Fruit fly (Drosophila melanogaster) whole organism, embryonic: ENCODE measurements around the gene Vps37B.
A peak's percentile ranks its signal among the peaks of the same experiment; 100 is the strongest.

ENCODE experiments used
- Antp ChIP-seq: fragments of 200-800 bp; sonication (Bioruptor generic); optimal IDR thresholded peaks from 3 replicates; lab custom pipeline; 2016; ENCODE audit warnings: missing biosample characterization, missing genetic modification characterization
- Bdp1 ChIP-seq: fragments of 200-800 bp; sonication (Bioruptor generic); optimal IDR thresholded peaks from 3 replicates; lab custom pipeline; 2016; ENCODE audit warnings: missing biosample characterization, missing genetic modification characterization
- CG1024 ChIP-seq: fragments of 200-800 bp; sonication (Bioruptor generic); IDR thresholded peaks from 2 replicates; pipeline ENCODE4 v1.3.6; 2022; ENCODE audit warnings: missing biosample characterization, missing genetic modification characterization
- CG10321 ChIP-seq: fragments of 200-800 bp; sonication (Bioruptor generic); IDR thresholded peaks from 2 replicates; pipeline ENCODE4 v1.3.6; 2022; ENCODE audit warnings: missing biosample characterization, missing genetic modification characterization
- CG10366 ChIP-seq: fragments of 200-800 bp; sonication (Bioruptor generic); IDR thresholded peaks from 2 replicates; pipeline ENCODE4 v1.3.6; 2022; ENCODE audit warnings: missing biosample characterization, missing genetic modification characterization
- CG11398 ChIP-seq: fragments of 200-800 bp; sonication (Bioruptor generic); optimal IDR thresholded peaks from 2 replicates; lab custom pipeline; 2016; ENCODE audit warnings: missing biosample characterization, missing genetic modification characterization
- CG13624 ChIP-seq: fragments of 200-800 bp; sonication (Bioruptor generic); optimal IDR thresholded peaks from 2 replicates; lab custom pipeline; 2016; ENCODE audit warnings: missing biosample characterization, missing genetic modification characterization
- CG13894 ChIP-seq: fragments of 200-800 bp; sonication (Bioruptor generic); optimal IDR thresholded peaks from 3 replicates; lab custom pipeline; 2018; ENCODE audit warnings: missing biosample characterization, mild to moderate bottlenecking, missing genetic modification characterization, moderate library complexity
- CG14860 ChIP-seq: fragments of 200-800 bp; sonication (Bioruptor generic); IDR thresholded peaks from 3 replicates; pipeline ENCODE4 v1.3.6; 2022; ENCODE audit warnings: missing biosample characterization, missing genetic modification characterization; ENCODE audit not compliant: partially characterized antibody
- CG15269 ChIP-seq: fragments of 200-800 bp; sonication (Bioruptor generic); optimal IDR thresholded peaks from 2 replicates; lab custom pipeline; 2018; ENCODE audit warnings: missing biosample characterization, mild to moderate bottlenecking, missing genetic modification characterization, moderate library complexity
- CG15479 ChIP-seq: fragments of 200-800 bp; sonication (Bioruptor generic); optimal IDR thresholded peaks from 3 replicates; lab custom pipeline; 2019; ENCODE audit warnings: missing biosample characterization, mild to moderate bottlenecking, missing genetic modification characterization, moderate library complexity
- CG17829 ChIP-seq: fragments of 200-800 bp; optimal IDR thresholded peaks from 2 replicates; lab custom pipeline; 2019; ENCODE audit warnings: missing biosample characterization, mild to moderate bottlenecking, missing genetic modification characterization, moderate library complexity
- CG18262 ChIP-seq: fragments of 200-800 bp; optimal IDR thresholded peaks from 3 replicates; lab custom pipeline; 2019; ENCODE audit warnings: missing biosample characterization, mild to moderate bottlenecking, missing genetic modification characterization, moderate library complexity
- CG4617 ChIP-seq: fragments of 200-800 bp; sonication (Bioruptor generic); optimal IDR thresholded peaks from 3 replicates; lab custom pipeline; 2016; ENCODE audit warnings: missing biosample characterization, missing genetic modification characterization, borderline replicate concordance
- CG6854 ChIP-seq: fragments of 200-800 bp; sonication (Bioruptor generic); optimal IDR thresholded peaks from 3 replicates; lab custom pipeline; 2017; ENCODE audit warnings: missing biosample characterization, mild to moderate bottlenecking, missing genetic modification characterization
- CG7556 ChIP-seq: fragments of 200-800 bp; sonication (Bioruptor generic); optimal IDR thresholded peaks from 2 replicates; lab custom pipeline; 2017; ENCODE audit warnings: missing biosample characterization, mild to moderate bottlenecking, missing genetic modification characterization
- CG7963 ChIP-seq: fragments of 200-800 bp; sonication (Bioruptor generic); IDR thresholded peaks from 3 replicates; pipeline ENCODE4 v1.3.6; 2022; ENCODE audit warnings: missing biosample characterization, missing genetic modification characterization; ENCODE audit not compliant: partially characterized antibody
- CG8281 ChIP-seq: fragments of 200-800 bp; sonication (Bioruptor generic); optimal IDR thresholded peaks from 2 replicates; lab custom pipeline; 2018; ENCODE audit warnings: missing biosample characterization, mild to moderate bottlenecking, missing genetic modification characterization, moderate library complexity
- CG9932 ChIP-seq: fragments of 200-800 bp; sonication (Bioruptor generic); IDR thresholded peaks from 2 replicates; pipeline ENCODE4 v1.3.6; 2022; ENCODE audit warnings: missing biosample characterization, missing genetic modification characterization
- Chrac-16 ChIP-seq: fragments of 200-800 bp; sonication (Bioruptor generic); optimal IDR thresholded peaks from 3 replicates; lab custom pipeline; 2016; ENCODE audit warnings: missing biosample characterization, missing genetic modification characterization
- D19B ChIP-seq: fragments of 200-800 bp; sonication (Bioruptor generic); optimal IDR thresholded peaks from 2 replicates; lab custom pipeline; 2017; ENCODE audit warnings: missing biosample characterization, mild to moderate bottlenecking, missing genetic modification characterization
- Hr51 ChIP-seq, 2 experiments: fragments of 200-800 bp; sonication (Bioruptor generic); optimal IDR thresholded peaks; 2 replicates in 1 of 2; 3 replicates in 1 of 2; lab custom pipeline; 2016 to 2018; ENCODE audit warnings: missing biosample characterization in 2 of 2, missing genetic modification characterization in 2 of 2, mild to moderate bottlenecking in 1 of 2, moderate library complexity in 1 of 2
- MBD-R2 ChIP-seq: fragments of 200-800 bp; sonication (Bioruptor generic); IDR thresholded peaks from 2 replicates; pipeline ENCODE4 v1.3.6; 2022; ENCODE audit warnings: missing biosample characterization, missing genetic modification characterization
- MTF-1 ChIP-seq: fragments of 200-800 bp; sonication (Bioruptor generic); optimal IDR thresholded peaks from 2 replicates; lab custom pipeline; 2018; ENCODE audit warnings: missing biosample characterization, mild to moderate bottlenecking, missing genetic modification characterization, borderline replicate concordance
- Meics ChIP-seq: fragments of 200-800 bp; sonication (Bioruptor generic); optimal IDR thresholded peaks from 2 replicates; lab custom pipeline; 2017; ENCODE audit warnings: missing biosample characterization, mild to moderate bottlenecking, missing genetic modification characterization
- Mrtf ChIP-seq: fragments of 200-800 bp; sonication (Bioruptor generic); IDR thresholded peaks from 3 replicates; pipeline ENCODE4 v1.3.6; 2022; ENCODE audit warnings: missing biosample characterization, missing genetic modification characterization
- Poxn ChIP-seq: fragments of 200-800 bp; sonication (Bioruptor generic); IDR thresholded peaks from 2 replicates; pipeline ENCODE4 v1.3.6; 2022; ENCODE audit warnings: missing biosample characterization, missing genetic modification characterization
- Sox102F ChIP-seq: fragments of 200-800 bp; sonication (Bioruptor generic); optimal IDR thresholded peaks from 2 replicates; lab custom pipeline; 2018; ENCODE audit warnings: missing biosample characterization, mild to moderate bottlenecking, missing genetic modification characterization, moderate library complexity
- Sry-β ChIP-seq: fragments of 200-800 bp; sonication (Bioruptor generic); optimal IDR thresholded peaks from 2 replicates; lab custom pipeline; 2018; ENCODE audit warnings: missing biosample characterization, mild to moderate bottlenecking, missing genetic modification characterization, moderate library complexity
- cas ChIP-seq: fragments of 200-800 bp; sonication (Bioruptor generic); IDR thresholded peaks from 2 replicates; pipeline ENCODE4 v1.3.6; 2022; ENCODE audit warnings: missing biosample characterization, missing genetic modification characterization
- cato ChIP-seq: fragments of 200-800 bp; sonication (Bioruptor generic); optimal IDR thresholded peaks from 2 replicates; lab custom pipeline; 2016; ENCODE audit warnings: missing biosample characterization, missing genetic modification characterization, borderline replicate concordance
- dan ChIP-seq: fragments of 200-800 bp; sonication (Bioruptor generic); IDR thresholded peaks from 2 replicates; pipeline ENCODE4 v1.3.6; 2022; ENCODE audit warnings: missing biosample characterization, missing genetic modification characterization
- emc ChIP-seq: fragments of 200-800 bp; sonication (Bioruptor generic); optimal IDR thresholded peaks from 2 replicates; lab custom pipeline; 2016; ENCODE audit warnings: missing biosample characterization, missing genetic modification characterization
- fd64A ChIP-seq: fragments of 200-800 bp; sonication (Bioruptor generic); optimal IDR thresholded peaks from 3 replicates; lab custom pipeline; 2018; ENCODE audit warnings: missing biosample characterization, mild to moderate bottlenecking, missing genetic modification characterization
- fu2 ChIP-seq: fragments of 200-800 bp; sonication (Bioruptor generic); optimal IDR thresholded peaks from 2 replicates; lab custom pipeline; 2016; ENCODE audit warnings: missing biosample characterization, missing genetic modification characterization
- gro ChIP-seq: fragments of 200-800 bp; sonication (Bioruptor generic); optimal IDR thresholded peaks from 2 replicates; lab custom pipeline; 2016; ENCODE audit warnings: missing biosample characterization, missing genetic modification characterization
- gsb ChIP-seq: fragments of 200-800 bp; sonication (Bioruptor generic); IDR thresholded peaks from 2 replicates; pipeline ENCODE4 v1.3.6; 2022; ENCODE audit warnings: missing biosample characterization, missing genetic modification characterization
- gsb-n ChIP-seq: fragments of 200-800 bp; sonication (Bioruptor generic); optimal IDR thresholded peaks from 3 replicates; lab custom pipeline; 2018; ENCODE audit warnings: missing biosample characterization, mild to moderate bottlenecking, missing genetic modification characterization
- hb ChIP-seq: fragments of 200-800 bp; sonication (Bioruptor generic); IDR thresholded peaks from 3 replicates; pipeline ENCODE4 v1.3.6; 2022; ENCODE audit warnings: missing biosample characterization, missing genetic modification characterization; ENCODE audit not compliant: partially characterized antibody
- kay ChIP-seq: fragments of 200-800 bp; sonication (Bioruptor generic); optimal IDR thresholded peaks from 2 replicates; lab custom pipeline; 2016; ENCODE audit warnings: missing biosample characterization, missing genetic modification characterization
- ken ChIP-seq: fragments of 200-800 bp; sonication (Bioruptor generic); IDR thresholded peaks from 3 replicates; pipeline ENCODE4 v1.3.6; 2022; ENCODE audit warnings: missing biosample characterization, missing genetic modification characterization
- prd ChIP-seq, 3 experiments: fragments of >200 bp in 2 of 3; fragments of 200-800 bp in 1 of 3; sonication (Bioruptor generic) in 1 of 3; optimal IDR thresholded peaks in 2 of 3; IDR thresholded peaks in 1 of 3; 2 replicates in 2 of 3; 3 replicates in 1 of 3; pipeline versions ENCODE4 v1.3.6 to Lab custom; 2017 to 2022; ENCODE audit warnings: missing biosample characterization in 1 of 3, missing genetic modification characterization in 1 of 3
- row ChIP-seq: fragments of 200-800 bp; sonication (Bioruptor generic); IDR thresholded peaks from 3 replicates; pipeline ENCODE4 v1.3.6; 2022; ENCODE audit warnings: missing biosample characterization, missing genetic modification characterization
- sqz ChIP-seq: fragments of 200-800 bp; sonication (Bioruptor generic); optimal IDR thresholded peaks from 3 replicates; lab custom pipeline; 2018; ENCODE audit warnings: missing biosample characterization, mild to moderate bottlenecking, missing genetic modification characterization
- stwl ChIP-seq: fragments of 200-800 bp; sonication (Bioruptor generic); optimal IDR thresholded peaks from 3 replicates; lab custom pipeline; 2018; ENCODE audit warnings: missing biosample characterization, mild to moderate bottlenecking, missing genetic modification characterization, moderate library complexity
- tin ChIP-seq: fragments of 200-800 bp; sonication (Bioruptor generic); optimal IDR thresholded peaks from 3 replicates; lab custom pipeline; 2016; ENCODE audit warnings: missing biosample characterization, missing genetic modification characterization
- tna ChIP-seq: fragments of 200-800 bp; sonication (Bioruptor generic); IDR thresholded peaks from 2 replicates; pipeline ENCODE4 v1.3.6; 2022; ENCODE audit warnings: missing biosample characterization, missing genetic modification characterization; ENCODE audit not compliant: partially characterized antibody
- tup ChIP-seq: fragments of 200-800 bp; sonication (Bioruptor generic); optimal IDR thresholded peaks from 2 replicates; lab custom pipeline; 2016; ENCODE audit warnings: missing biosample characterization, mild to moderate bottlenecking, missing genetic modification characterization, moderate library complexity
- vvl ChIP-seq: fragments of 200-800 bp; sonication (Bioruptor generic); IDR thresholded peaks from 2 replicates; pipeline ENCODE4 v1.3.6; 2022; ENCODE audit warnings: missing biosample characterization, missing genetic modification characterization
- yki ChIP-seq: fragments of >200 bp; optimal IDR thresholded peaks from 3 replicates; lab custom pipeline; 2018

Vps37B gene

dm6 chr3R:5217278-5217714, 8.7 kb upstream of the Vps37B start, which contains the start of gene cno (continued):
- TF ChIP-seq Sox102F (GFP tag; lab: Kevin White, UChicago) (no peak), Hr51 (GFP tag; optimal IDR thresholded peaks at IDR 0.05; lab: Kevin White, UChicago) (no peak), Meics (no peak), CG8281 (tag; lab: Kevin White, UChicago) (no peak), emc (no peak), D19B (GFP tag; lab: Kevin White, UChicago) (no peak), Chrac-16 (no peak), CG17829 (tag; lab: Kevin White, UChicago) (peak; percentile 61), fu2 (GFP tag; lab: Kevin White, UChicago) (no peak), vvl (GFP tag; lab: Robert Waterston, UW) (peak; percentile 35; the same call in 1 of the 2 replicates), CG9932 (GFP tag; lab: Robert Waterston, UW) (peak; percentile 32; the same call in 1 of the 2 replicates), yki (lab: Kevin White, UChicago) (no peak), cato (GFP tag; lab: Kevin White, UChicago) (no peak), CG15269 (peak; percentile 21), tup (GFP tag; lab: Kevin White, UChicago) (no peak), CG11398 (GFP tag; lab: Kevin White, UChicago) (peak; percentile 9), CG13624 (peak; percentile 44), hb (GFP tag; lab: Robert Waterston, UW) (no peak), CG1024 (no peak), CG18262 (tag; lab: Kevin White, UChicago) (no peak), Poxn (no peak), CG10366 (GFP tag; lab: Robert Waterston, UW) (no peak), sqz (GFP tag; lab: Kevin White, UChicago) (no peak), cas (GFP tag; lab: Robert Waterston, UW) (no peak), MBD-R2 (peak; percentile 36; the same call in 1 of the 2 replicates), CG10321 (no peak), tin (GFP tag; lab: Kevin White, UChicago) (no peak), CG15479 (GFP tag; lab: Kevin White, UChicago) (peak; percentile 79), stwl (tag; lab: Kevin White, UChicago) (peak; percentile 42), Antp (GFP tag; lab: Kevin White, UChicago) (no peak), prd (optimal IDR thresholded peaks at IDR 0.05; lab: Kevin White, UChicago) (no peak), prd (GFP tag; IDR thresholded peaks at IDR 0.05; lab: Robert Waterston, UW) (0 out of 3 replicates have a peak, but pooled peaks have one; percentile 21), CG14860 (GFP tag; lab: Robert Waterston, UW) (peak; percentile 21; the same call in 1 of the 3 replicates), ken (GFP tag; lab: Robert Waterston, UW) (no peak), CG7963 (GFP tag; lab: Robert Waterston, UW) (no peak), dan (GFP tag; lab: Robert Waterston, UW) (no peak), Mrtf (GFP tag; lab: Robert Waterston, UW) (no peak), gsb (GFP tag; lab: Robert Waterston, UW) (no peak), CG7556 (GFP tag; lab: Kevin White, UChicago) (no peak), kay (GFP tag; lab: Kevin White, UChicago) (no peak), fd64A (GFP tag; lab: Kevin White, UChicago) (peak; percentile 28), Sry-β (GFP tag; lab: Kevin White, UChicago) (no peak), tna (GFP tag; lab: Robert Waterston, UW) (no peak), CG4617 (GFP tag; lab: Kevin White, UChicago) (no peak), gsb-n (tag; lab: Kevin White, UChicago) (no peak), MTF-1 (GFP tag; lab: Kevin White, UChicago) (no peak), gro (GFP tag; lab: Kevin White, UChicago) (no peak), Bdp1 (GFP tag; lab: Kevin White, UChicago) (no peak), row (GFP tag; lab: Robert Waterston, UW) (no peak; the same call in 2 of the 3 replicates), CG13894 (tag; lab: Kevin White, UChicago) (peak; percentile 42), CG6854 (GFP tag; lab: Kevin White, UChicago) (no peak)
